Worm (Caenorhabditis elegans) whole organism, L2 larva: ENCODE measurements around the gene cyp-13A6.

ENCODE experiments used
- nhr-25 ChIP-seq: fragments of 150-350 bp; sonication (generic microtip); optimal IDR thresholded peaks from 3 replicates; lab custom pipeline; 2014; ENCODE audit warnings: missing biosample characterization, missing genetic modification characterization
- nhr-77 ChIP-seq: fragments of 150-350 bp; optimal IDR thresholded peaks from 2 replicates; lab custom pipeline; 2014; ENCODE audit warnings: missing biosample characterization, missing genetic modification characterization

DNA sequence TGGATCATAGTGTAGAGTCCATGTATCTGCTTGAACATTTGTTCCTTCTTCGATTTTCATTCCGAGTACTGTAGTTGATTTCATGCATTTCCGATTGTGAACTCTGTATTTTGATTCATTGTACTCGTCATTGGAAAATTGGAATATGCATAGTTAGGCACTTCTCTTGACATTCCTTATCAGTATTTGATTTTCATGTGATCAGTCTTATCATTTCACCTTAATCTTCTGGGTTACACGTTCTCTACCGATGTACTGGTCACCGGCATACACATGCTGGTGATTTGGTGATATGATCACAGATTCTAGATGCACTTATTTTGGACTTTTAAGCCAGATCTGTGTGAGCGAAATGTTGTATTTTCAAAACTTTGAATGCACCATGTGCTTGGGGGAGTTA is 11.4 kb downstream of the cyp-13A6 start:
- TF ChIP-seq nhr-77 (tag; lab: Kevin White, UChicago) (no peak), nhr-25 (tag; lab: Kevin White, UChicago) (no peak)
